Fruit fly (Drosophila melanogaster) whole organism, embryonic: Measurements from ENCODE around the gene GIIIspla2.
A peak's percentile ranks its signal among the peaks of the same experiment; 100 is the strongest.

Experiments
- Aef1 ChIP-seq: fragments of 200-800 bp; sonication (Bioruptor generic); IDR thresholded peaks from 3 replicates; pipeline ENCODE4 v1.3.6; 2022; ENCODE audit warnings: missing biosample characterization, missing genetic modification characterization
- Atf-2 ChIP-seq: fragments of 200-800 bp; sonication (Bioruptor generic); optimal IDR thresholded peaks from 2 replicates; lab custom pipeline; 2016; ENCODE audit warnings: missing biosample characterization, missing genetic modification characterization
- CG10267 ChIP-seq: fragments of 200-800 bp; sonication (Bioruptor generic); optimal IDR thresholded peaks from 2 replicates; lab custom pipeline; 2018; ENCODE audit warnings: missing biosample characterization, mild to moderate bottlenecking, missing genetic modification characterization, moderate library complexity
- CG10321 ChIP-seq: fragments of 200-800 bp; sonication (Bioruptor generic); IDR thresholded peaks from 2 replicates; pipeline ENCODE4 v1.3.6; 2022; ENCODE audit warnings: missing biosample characterization, missing genetic modification characterization
- CG12299 ChIP-seq: fragments of 200-800 bp; sonication (Bioruptor generic); optimal IDR thresholded peaks from 2 replicates; lab custom pipeline; 2018; ENCODE audit warnings: missing biosample characterization, mild to moderate bottlenecking, missing genetic modification characterization
- CG12659 ChIP-seq: fragments of 200-800 bp; sonication (Bioruptor generic); optimal IDR thresholded peaks from 3 replicates; lab custom pipeline; 2017; ENCODE audit warnings: mild to moderate bottlenecking, missing biosample characterization, missing genetic modification reagents, missing genetic modification characterization
- CG13287 ChIP-seq: fragments of 200-800 bp; sonication (Bioruptor generic); IDR thresholded peaks from 2 replicates; pipeline ENCODE4 v1.3.6; 2022; ENCODE audit warnings: missing biosample characterization, missing genetic modification characterization; ENCODE audit not compliant: partially characterized antibody
- CG13624 ChIP-seq: fragments of 200-800 bp; sonication (Bioruptor generic); optimal IDR thresholded peaks from 2 replicates; lab custom pipeline; 2016; ENCODE audit warnings: missing biosample characterization, missing genetic modification characterization
- CG14441 ChIP-seq: fragments of 200-800 bp; sonication (Bioruptor generic); IDR thresholded peaks from 2 replicates; pipeline ENCODE4 v1.3.6; 2022; ENCODE audit warnings: missing biosample characterization, missing genetic modification characterization
- CG1529 ChIP-seq: fragments of 200-800 bp; sonication (Bioruptor generic); optimal IDR thresholded peaks from 3 replicates; lab custom pipeline; 2018; ENCODE audit warnings: missing biosample characterization, missing genetic modification characterization
- CG15514 ChIP-seq: fragments of 200-800 bp; sonication (Bioruptor generic); optimal IDR thresholded peaks from 3 replicates; lab custom pipeline; 2017; ENCODE audit warnings: missing biosample characterization, missing genetic modification characterization, mild to moderate bottlenecking, moderate library complexity, missing genetic modification reagents
- CG17568 ChIP-seq: fragments of 200-800 bp; sonication (Bioruptor generic); optimal IDR thresholded peaks from 2 replicates; lab custom pipeline; 2018; ENCODE audit warnings: missing biosample characterization, mild to moderate bottlenecking, missing genetic modification characterization, moderate library complexity
- CG17802 ChIP-seq: fragments of 200-800 bp; sonication (Bioruptor generic); optimal IDR thresholded peaks from 2 replicates; lab custom pipeline; 2018; ENCODE audit warnings: missing biosample characterization, mild to moderate bottlenecking, missing genetic modification characterization, moderate library complexity
- CG17829 ChIP-seq: fragments of 200-800 bp; optimal IDR thresholded peaks from 2 replicates; lab custom pipeline; 2019; ENCODE audit warnings: missing biosample characterization, mild to moderate bottlenecking, missing genetic modification characterization, moderate library complexity
- CG2712 ChIP-seq: fragments of 200-800 bp; optimal IDR thresholded peaks from 3 replicates; lab custom pipeline; 2019; ENCODE audit warnings: missing biosample characterization, mild to moderate bottlenecking, missing genetic modification characterization, moderate library complexity
- CG2875 ChIP-seq: fragments of 200-800 bp; sonication (Bioruptor generic); optimal IDR thresholded peaks from 2 replicates; lab custom pipeline; 2017; ENCODE audit warnings: missing biosample characterization, mild to moderate bottlenecking, missing genetic modification characterization, missing genetic modification reagents
- CG30020 ChIP-seq: fragments of 200-800 bp; optimal IDR thresholded peaks from 2 replicates; lab custom pipeline; 2019; ENCODE audit warnings: missing biosample characterization, mild to moderate bottlenecking, missing genetic modification characterization, moderate library complexity
- CG31388 ChIP-seq: fragments of 200-800 bp; sonication (Bioruptor generic); optimal IDR thresholded peaks from 2 replicates; lab custom pipeline; 2016; ENCODE audit warnings: missing biosample characterization, missing genetic modification characterization
- CG3281 ChIP-seq: fragments of 200-800 bp; sonication (Bioruptor generic); optimal IDR thresholded peaks from 3 replicates; lab custom pipeline; 2017; ENCODE audit warnings: missing biosample characterization, mild to moderate bottlenecking, missing genetic modification characterization
- CG3995 ChIP-seq: fragments of 200-800 bp; sonication (Bioruptor generic); optimal IDR thresholded peaks from 3 replicates; lab custom pipeline; 2016; ENCODE audit warnings: missing biosample characterization, missing genetic modification characterization
- CG6683 ChIP-seq: fragments of 200-800 bp; sonication (Bioruptor generic); optimal IDR thresholded peaks from 2 replicates; lab custom pipeline; 2017; ENCODE audit warnings: missing biosample characterization, mild to moderate bottlenecking, missing genetic modification characterization, missing genetic modification reagents
- CG8290 ChIP-seq, 3 experiments: fragments of 200-800 bp; sonication (Bioruptor generic); optimal IDR thresholded peaks; 2 replicates each; lab custom pipeline; 2016 to 2019; ENCODE audit warnings: missing biosample characterization in 3 of 3, missing genetic modification characterization in 3 of 3, mild to moderate bottlenecking in 2 of 3, moderate library complexity in 1 of 3
- CG8924 ChIP-seq: fragments of 200-800 bp; optimal IDR thresholded peaks from 3 replicates; lab custom pipeline; 2019; ENCODE audit warnings: missing biosample characterization, mild to moderate bottlenecking, missing genetic modification characterization, moderate library complexity
- CG9797 ChIP-seq: fragments of 200-800 bp; sonication (Bioruptor generic); optimal IDR thresholded peaks from 3 replicates; lab custom pipeline; 2018; ENCODE audit warnings: missing biosample characterization, mild to moderate bottlenecking, missing genetic modification characterization
- Fer1 ChIP-seq: fragments of 200-800 bp; sonication (Bioruptor generic); optimal IDR thresholded peaks from 2 replicates; lab custom pipeline; 2017; ENCODE audit warnings: missing biosample characterization, mild to moderate bottlenecking, missing genetic modification characterization
- Lhr ChIP-seq: fragments of 200-800 bp; sonication (Bioruptor generic); optimal IDR thresholded peaks from 3 replicates; lab custom pipeline; 2017; ENCODE audit warnings: mild to moderate bottlenecking, missing biosample characterization, missing genetic modification reagents, missing genetic modification characterization
- Lpt ChIP-seq: fragments of >200 bp; optimal IDR thresholded peaks from 2 replicates; lab custom pipeline; 2018; ENCODE audit warnings: missing biosample characterization, missing genetic modification characterization
- MBD-R2 ChIP-seq: fragments of 200-800 bp; sonication (Bioruptor generic); IDR thresholded peaks from 2 replicates; pipeline ENCODE4 v1.3.6; 2022; ENCODE audit warnings: missing biosample characterization, missing genetic modification characterization
- MESR4 ChIP-seq: fragments of 200-800 bp; sonication (Bioruptor generic); optimal IDR thresholded peaks from 2 replicates; lab custom pipeline; 2018; ENCODE audit warnings: missing biosample characterization, mild to moderate bottlenecking, missing genetic modification characterization, moderate library complexity
- Scr ChIP-seq: fragments of 200-800 bp; sonication (Bioruptor generic); IDR thresholded peaks from 2 replicates; pipeline ENCODE4 v1.3.6; 2022; ENCODE audit warnings: missing biosample characterization, missing genetic modification characterization; ENCODE audit not compliant: partially characterized antibody
- Sry-δ ChIP-seq: fragments of 200-800 bp; sonication (Bioruptor generic); optimal IDR thresholded peaks from 2 replicates; lab custom pipeline; 2016; ENCODE audit warnings: missing biosample characterization, missing genetic modification characterization
- TFAM ChIP-seq: fragments of 200-800 bp; sonication (Bioruptor generic); optimal IDR thresholded peaks from 2 replicates; lab custom pipeline; 2017; ENCODE audit warnings: missing biosample characterization, missing genetic modification characterization, inconsistent platforms
- bcd ChIP-seq: fragments of 200-800 bp; sonication (Bioruptor generic); optimal IDR thresholded peaks from 2 replicates; lab custom pipeline; 2017; ENCODE audit warnings: missing biosample characterization, mild to moderate bottlenecking, missing genetic modification characterization
- bigmax ChIP-seq: fragments of 200-800 bp; sonication (Bioruptor generic); optimal IDR thresholded peaks from 2 replicates; lab custom pipeline; 2018; ENCODE audit warnings: missing biosample characterization, mild to moderate bottlenecking, missing genetic modification characterization
- crp ChIP-seq, 2 experiments: fragments of 200-800 bp; sonication (Bioruptor generic); optimal IDR thresholded peaks; 2 replicates in 1 of 2; 3 replicates in 1 of 2; lab custom pipeline; 2017; ENCODE audit warnings: missing biosample characterization in 2 of 2, missing genetic modification characterization in 2 of 2, mild to moderate bottlenecking in 1 of 2, moderate library complexity in 1 of 2
- dmrt11E ChIP-seq: fragments of 200-800 bp; sonication (Bioruptor generic); optimal IDR thresholded peaks from 3 replicates; lab custom pipeline; 2018; ENCODE audit warnings: missing biosample characterization, mild to moderate bottlenecking, missing genetic modification characterization, moderate library complexity
- fru ChIP-seq: fragments of >200 bp; optimal IDR thresholded peaks from 2 replicates; lab custom pipeline; 2017
- ftz-f1 ChIP-seq: fragments of 200-800 bp; sonication (Bioruptor generic); optimal IDR thresholded peaks from 2 replicates; lab custom pipeline; 2016; ENCODE audit warnings: missing biosample characterization, missing genetic modification characterization
- gfzf ChIP-seq: fragments of 200-800 bp; sonication (Bioruptor generic); optimal IDR thresholded peaks from 2 replicates; lab custom pipeline; 2016; ENCODE audit warnings: missing biosample characterization, mild to moderate bottlenecking, missing genetic modification characterization, moderate library complexity
- gsb-n ChIP-seq: fragments of 200-800 bp; sonication (Bioruptor generic); optimal IDR thresholded peaks from 3 replicates; lab custom pipeline; 2018; ENCODE audit warnings: missing biosample characterization, mild to moderate bottlenecking, missing genetic modification characterization
- lbe ChIP-seq: fragments of 200-800 bp; sonication (Bioruptor generic); optimal IDR thresholded peaks from 2 replicates; lab custom pipeline; 2016; ENCODE audit warnings: missing biosample characterization, mild to moderate bottlenecking, missing genetic modification characterization
- luna ChIP-seq: fragments of 200-800 bp; sonication (Bioruptor generic); optimal IDR thresholded peaks from 2 replicates; lab custom pipeline; 2016; ENCODE audit warnings: missing biosample characterization, missing genetic modification characterization
- nerfin-1 ChIP-seq: fragments of 200-800 bp; sonication (Bioruptor generic); optimal IDR thresholded peaks from 3 replicates; lab custom pipeline; 2019; ENCODE audit warnings: missing biosample characterization, mild to moderate bottlenecking, missing genetic modification characterization, moderate library complexity
- nmo ChIP-seq: fragments of 200-800 bp; sonication (Bioruptor generic); optimal IDR thresholded peaks from 2 replicates; lab custom pipeline; 2018; ENCODE audit warnings: missing biosample characterization, mild to moderate bottlenecking, missing genetic modification characterization, moderate library complexity
- pzg ChIP-seq: fragments of 200-800 bp; sonication (Bioruptor generic); optimal IDR thresholded peaks from 3 replicates; lab custom pipeline; 2018; ENCODE audit warnings: missing biosample characterization, mild to moderate bottlenecking, missing genetic modification characterization, moderate library complexity
- ranshi ChIP-seq: fragments of 200-800 bp; sonication (Bioruptor generic); IDR thresholded peaks from 2 replicates; pipeline ENCODE4 v1.3.6; 2022; ENCODE audit warnings: missing biosample characterization, missing genetic modification characterization
- rib ChIP-seq: fragments of 200-800 bp; sonication (Bioruptor generic); IDR thresholded peaks from 2 replicates; pipeline ENCODE4 v1.3.6; 2022; ENCODE audit warnings: missing biosample characterization, missing genetic modification characterization
- sc ChIP-seq, 3 experiments: fragments of >200 bp in 2 of 3; fragments of 200-800 bp in 1 of 3; sonication (Bioruptor generic) in 1 of 3; optimal IDR thresholded peaks; 2 replicates in 2 of 3; 3 replicates in 1 of 3; lab custom pipeline; 2017; ENCODE audit warnings: mild to moderate bottlenecking in 1 of 3, missing biosample characterization in 1 of 3, missing genetic modification characterization in 1 of 3, missing genetic modification reagents in 1 of 3
- tup ChIP-seq: fragments of 200-800 bp; sonication (Bioruptor generic); optimal IDR thresholded peaks from 2 replicates; lab custom pipeline; 2016; ENCODE audit warnings: missing biosample characterization, mild to moderate bottlenecking, missing genetic modification characterization, moderate library complexity

GIIIspla2 gene

DNA sequence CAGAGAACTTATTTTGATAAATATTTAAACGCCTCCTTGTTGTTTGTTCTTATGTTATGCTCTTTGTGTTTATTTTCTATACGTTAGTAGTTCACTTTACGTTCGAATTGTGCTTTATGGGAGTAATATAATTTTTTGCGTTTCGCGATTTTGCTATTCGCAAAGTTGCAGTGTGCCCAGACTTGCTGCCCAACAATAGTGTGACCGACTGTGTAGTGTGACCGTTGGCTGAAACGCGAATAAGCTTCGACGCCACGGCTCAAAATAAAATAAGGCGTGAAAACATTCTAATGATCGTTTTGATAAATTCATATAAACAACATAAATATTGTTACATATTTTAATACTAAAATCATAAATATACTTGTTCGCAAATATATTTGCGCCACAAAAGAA is 15.4 kb upstream of the GIIIspla2 start, which contains the start of gene Smox (continued):
- TF ChIP-seq crp (GFP tag; optimal IDR thresholded peaks at IDR 0.05; lab: Kevin White, UChicago) (peak in 1 of 2 experiments; percentile 26), CG8924 (tag; lab: Kevin White, UChicago) (peak; percentile 26), CG8290 (GFP tag; optimal IDR thresholded peaks at IDR 0.05; lab: Kevin White, UChicago) (no peak), CG8290 (tag; optimal IDR thresholded peaks at IDR 0.05; lab: Kevin White, UChicago) (peak in 1 of 2 experiments; percentile 5), rib (GFP tag; lab: Robert Waterston, UW) (peak; percentile 65; the same call in 1 of the 2 replicates), CG3281 (no peak), bigmax (peak; percentile 18), CG17829 (tag; lab: Kevin White, UChicago) (peak; percentile 21), CG1529 (GFP tag; lab: Kevin White, UChicago) (no peak), CG30020 (tag; lab: Kevin White, UChicago) (peak; percentile 19), TFAM (GFP tag; lab: Kevin White, UChicago) (no peak), CG15514 (GFP tag; lab: Kevin White, UChicago) (peak; percentile 22), CG2712 (tag; lab: Kevin White, UChicago) (peak; percentile 1), CG10267 (tag; lab: Kevin White, UChicago) (peak; percentile 54), sc (optimal IDR thresholded peaks at IDR 0.05; lab: Kevin White, UChicago) (no peak), sc (GFP tag; optimal IDR thresholded peaks at IDR 0.05; lab: Kevin White, UChicago) (no peak), CG10321 (GFP tag; lab: Robert Waterston, UW) (no peak), CG3995 (GFP tag; lab: Kevin White, UChicago) (peak; percentile 48), gfzf (GFP tag; lab: Kevin White, UChicago) (peak; percentile 87), Atf-2 (GFP tag; lab: Kevin White, UChicago) (no peak), lbe (GFP tag; lab: Kevin White, UChicago) (peak; percentile 35), Sry-δ (peak; percentile 6), CG13624 (GFP tag; lab: Kevin White, UChicago) (peak; percentile 38), dmrt11E (tag; lab: Kevin White, UChicago) (no peak), fru (lab: Kevin White, UChicago) (no peak), CG12299 (no peak), Lhr (GFP tag; lab: Kevin White, UChicago) (peak; percentile 53), Lpt (no peak), MESR4 (peak; percentile 48), CG17568 (GFP tag; lab: Kevin White, UChicago) (no peak), tup (GFP tag; lab: Kevin White, UChicago) (no peak), CG13287 (GFP tag; lab: Robert Waterston, UW) (peak; percentile 37), Fer1 (GFP tag; lab: Kevin White, UChicago) (no peak), gsb-n (tag; lab: Kevin White, UChicago) (peak; percentile 15), luna (GFP tag; lab: Kevin White, UChicago) (no peak), Aef1 (GFP tag; lab: Robert Waterston, UW) (no peak), bcd (GFP tag; lab: Kevin White, UChicago) (no peak), ranshi (GFP tag; lab: Robert Waterston, UW) (no peak), MBD-R2 (GFP tag; lab: Robert Waterston, UW) (peak; percentile 43), CG14441 (GFP tag; lab: Robert Waterston, UW) (no peak), nmo (peak; percentile 23), pzg (peak; percentile 73), CG12659 (GFP tag; lab: Kevin White, UChicago) (peak; percentile 62), nerfin-1 (tag; lab: Kevin White, UChicago) (no peak), CG2875 (GFP tag; lab: Kevin White, UChicago) (no peak), CG31388 (GFP tag; lab: Kevin White, UChicago) (no peak), Scr (GFP tag; lab: Robert Waterston, UW) (no peak), CG9797 (GFP tag; lab: Kevin White, UChicago) (peak; percentile 97), CG6683 (no peak), ftz-f1 (GFP tag; lab: Kevin White, UChicago) (no peak), CG17802 (tag; lab: Kevin White, UChicago) (no peak)
